Worm (Caenorhabditis elegans) whole organism, L2 larva: ENCODE data around the gene F33E11.3.

Experiments
- C34F6.9 ChIP-seq: fragments of 150-350 bp; optimal IDR thresholded peaks from 2 replicates; lab custom pipeline; 2014; ENCODE audit warnings: missing biosample characterization, missing genetic modification characterization
- F13H6.1 ChIP-seq: sonication (generic microtip); optimal IDR thresholded peaks from 2 replicates; lab custom pipeline; 2016; ENCODE audit warnings: missing genetic modification characterization, missing compliant biosample characterization
- R02D3.7 ChIP-seq: fragments of 150-350 bp; optimal IDR thresholded peaks from 2 replicates; lab custom pipeline; 2014; ENCODE audit warnings: missing biosample characterization, missing genetic modification characterization
- ZK546.5 ChIP-seq: sonication (generic microtip); optimal IDR thresholded peaks from 2 replicates; lab custom pipeline; 2017; ENCODE audit warnings: missing biosample characterization, missing genetic modification characterization
- alr-1 ChIP-seq: fragments of 150-350 bp; optimal IDR thresholded peaks from 2 replicates; lab custom pipeline; 2014; ENCODE audit warnings: missing biosample characterization, missing genetic modification characterization
- aly-2 ChIP-seq: fragments of 150-350 bp; optimal IDR thresholded peaks from 2 replicates; lab custom pipeline; 2014; ENCODE audit warnings: missing biosample characterization, missing genetic modification characterization
- ama-1 ChIP-seq: fragments of 150-350 bp; optimal IDR thresholded peaks from 2 replicates; lab custom pipeline; 2018; ENCODE audit warnings: inconsistent platforms
- blmp-1 ChIP-seq: sonication (generic microtip); optimal IDR thresholded peaks from 2 replicates; lab custom pipeline; 2017; ENCODE audit warnings: missing genetic modification characterization, mild to moderate bottlenecking, missing compliant biosample characterization, antibody characterized with exemption, moderate library complexity; ENCODE audit not compliant: insufficient read depth
- ceh-82 ChIP-seq: fragments of 150-350 bp; optimal IDR thresholded peaks from 2 replicates; lab custom pipeline; 2014; ENCODE audit warnings: missing biosample characterization, missing genetic modification characterization
- dmd-4 ChIP-seq: sonication (generic microtip); optimal IDR thresholded peaks from 2 replicates; lab custom pipeline; 2017; ENCODE audit warnings: missing biosample characterization, missing genetic modification characterization
- egl-27 ChIP-seq: sonication (generic microtip); optimal IDR thresholded peaks from 3 replicates; lab custom pipeline; 2017; ENCODE audit warnings: missing biosample characterization, missing genetic modification reagents, missing genetic modification characterization
- elt-1 ChIP-seq: fragments of 150-350 bp; optimal IDR thresholded peaks from 2 replicates; lab custom pipeline; 2014; ENCODE audit warnings: missing biosample characterization, missing genetic modification characterization
- fos-1 ChIP-seq: fragments of 150-350 bp; optimal IDR thresholded peaks from 2 replicates; lab custom pipeline; 2014; ENCODE audit warnings: missing biosample characterization, missing genetic modification characterization
- lin-11 ChIP-seq: fragments of 150-350 bp; sonication (generic microtip); optimal IDR thresholded peaks from 2 replicates; lab custom pipeline; 2014; ENCODE audit warnings: missing biosample characterization, missing genetic modification characterization, inconsistent platforms, mixed read lengths
- lin-39 ChIP-seq: fragments of 150-350 bp; optimal IDR thresholded peaks from 2 replicates; lab custom pipeline; 2014; ENCODE audit warnings: missing biosample characterization, missing genetic modification reagents, missing genetic modification characterization
- lsy-2 ChIP-seq, 2 experiments: fragments of 150-350 bp in 1 of 2; sonication (generic microtip) in 1 of 2; optimal IDR thresholded peaks; 2 replicates each; lab custom pipeline; 2014 to 2017; ENCODE audit warnings: missing biosample characterization in 2 of 2, missing genetic modification characterization in 2 of 2
- mab-5 ChIP-seq: fragments of 150-350 bp; optimal IDR thresholded peaks from 2 replicates; lab custom pipeline; 2014; ENCODE audit warnings: missing biosample characterization, missing genetic modification characterization
- mbf-1 ChIP-seq: sonication (generic microtip); optimal IDR thresholded peaks from 2 replicates; lab custom pipeline; 2017; ENCODE audit warnings: missing biosample characterization, missing genetic modification characterization
- mdl-1 ChIP-seq, 2 experiments: fragments of 150-350 bp in 1 of 2; sonication (generic microtip) in 1 of 2; optimal IDR thresholded peaks; 2 replicates each; lab custom pipeline; 2017; ENCODE audit warnings: missing biosample characterization in 2 of 2, missing genetic modification characterization in 2 of 2
- nhr-10 ChIP-seq: sonication (generic microtip); optimal IDR thresholded peaks from 2 replicates; lab custom pipeline; 2017; ENCODE audit warnings: missing biosample characterization, missing genetic modification characterization
- nhr-11 ChIP-seq: fragments of 150-350 bp; optimal IDR thresholded peaks from 2 replicates; lab custom pipeline; 2014; ENCODE audit warnings: missing biosample characterization, missing genetic modification characterization
- nhr-12 ChIP-seq: fragments of 150-350 bp; optimal IDR thresholded peaks from 2 replicates; lab custom pipeline; 2014; ENCODE audit warnings: missing biosample characterization, missing genetic modification characterization
- nhr-129 ChIP-seq: fragments of 150-350 bp; optimal IDR thresholded peaks from 2 replicates; lab custom pipeline; 2014; ENCODE audit warnings: missing biosample characterization, missing genetic modification characterization
- nhr-21 ChIP-seq: fragments of 150-350 bp; optimal IDR thresholded peaks from 2 replicates; lab custom pipeline; 2014; ENCODE audit warnings: missing biosample characterization, missing genetic modification characterization
- nhr-237 ChIP-seq: fragments of 150-350 bp; optimal IDR thresholded peaks from 2 replicates; lab custom pipeline; 2014; ENCODE audit warnings: missing biosample characterization, missing genetic modification characterization
- nhr-25 ChIP-seq: fragments of 150-350 bp; sonication (generic microtip); optimal IDR thresholded peaks from 3 replicates; lab custom pipeline; 2014; ENCODE audit warnings: missing biosample characterization, missing genetic modification characterization
- nhr-77 ChIP-seq: fragments of 150-350 bp; optimal IDR thresholded peaks from 2 replicates; lab custom pipeline; 2014; ENCODE audit warnings: missing biosample characterization, missing genetic modification characterization
- peb-1 ChIP-seq: fragments of 150-350 bp; optimal IDR thresholded peaks from 2 replicates; lab custom pipeline; 2014; ENCODE audit warnings: missing biosample characterization, missing genetic modification characterization
- sma-9 ChIP-seq, 2 experiments: fragments of 150-350 bp in 1 of 2; sonication (generic microtip) in 1 of 2; optimal IDR thresholded peaks; 2 replicates each; lab custom pipeline; 2014 to 2016; ENCODE audit warnings: missing genetic modification characterization in 2 of 2, mild to moderate bottlenecking in 1 of 2, missing biosample characterization in 1 of 2, missing compliant biosample characterization in 1 of 2, missing genetic modification reagents in 1 of 2, moderate library complexity in 1 of 2
- snpc-4 ChIP-seq: fragments of 150-350 bp; optimal IDR thresholded peaks from 2 replicates; lab custom pipeline; 2014; ENCODE audit warnings: missing biosample characterization, missing genetic modification characterization
- unc-55 ChIP-seq: fragments of 150-350 bp; sonication (generic microtip); optimal IDR thresholded peaks from 3 replicates; lab custom pipeline; 2014; ENCODE audit warnings: missing biosample characterization, missing genetic modification reagents, missing genetic modification characterization
- unc-62 ChIP-seq: fragments of 150-350 bp; optimal IDR thresholded peaks from 2 replicates; lab custom pipeline; 2014; ENCODE audit warnings: missing biosample characterization, missing genetic modification reagents, missing genetic modification characterization
- zag-1 ChIP-seq: fragments of 150-350 bp; optimal IDR thresholded peaks from 2 replicates; lab custom pipeline; 2014; ENCODE audit warnings: missing biosample characterization, missing genetic modification characterization
- ztf-1 ChIP-seq: fragments of 200-800 bp; sonication (Bioruptor generic); conservative IDR thresholded peaks from 2 replicates; pipeline ENCODE4 v1.3.6; 2022; ENCODE audit warnings: missing genetic modification characterization, missing compliant biosample characterization
- ztf-11 ChIP-seq: sonication (generic microtip); optimal IDR thresholded peaks from 2 replicates; lab custom pipeline; 2017; ENCODE audit warnings: missing biosample characterization, missing genetic modification characterization

Gene F33E11.3

DNA sequence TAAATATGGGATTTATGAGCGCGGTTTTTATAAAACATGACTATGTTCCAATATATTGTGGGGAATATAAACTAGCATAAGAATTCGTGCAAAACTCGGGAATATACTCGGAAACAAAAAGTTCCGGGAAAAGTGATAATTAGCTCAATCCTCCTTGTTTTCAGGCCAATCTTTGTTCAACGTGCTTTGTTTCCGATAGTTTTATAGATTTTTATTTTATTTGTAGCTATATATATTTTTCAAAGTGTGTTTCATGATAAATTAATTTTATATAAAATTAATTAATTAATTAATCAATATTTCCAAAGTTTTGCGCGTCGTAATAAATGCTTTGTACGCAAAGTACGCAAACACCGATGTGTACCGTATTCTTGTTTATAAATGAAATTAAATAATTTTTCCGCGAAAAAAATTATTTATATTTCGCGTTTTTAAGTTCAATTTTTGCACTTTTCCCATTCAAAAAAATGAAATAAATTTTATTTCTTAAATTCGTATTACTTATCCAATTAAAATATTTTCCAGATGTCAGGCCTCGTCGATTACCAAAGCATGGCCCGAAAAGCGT is 7.0 kb downstream of the F33E11.3 start, which contains the start of gene F33E11.2:
F33E11.2 (plus strand) TSS at position 524 of the 568 bp plus-strand sequence.
- TF ChIP-seq unc-62 (GFP tag; lab: Kevin White, UChicago) (no peak), ama-1 (lab: Kevin White, UChicago) (no peak), alr-1 (tag; lab: Kevin White, UChicago) (no peak), ceh-82 (no peak), nhr-21 (tag; lab: Kevin White, UChicago) (no peak), zag-1 (tag; lab: Kevin White, UChicago) (no peak), lin-39 (tag; lab: Kevin White, UChicago) (no peak), unc-55 (GFP tag; lab: Kevin White, UChicago) (no peak), elt-1 (tag; lab: Kevin White, UChicago) (no peak), fos-1 (tag; lab: Kevin White, UChicago) (no peak), ztf-1 (GFP tag; lab: Robert Waterston, UW) (no peak), dmd-4 (tag; lab: Kevin White, UChicago) (no peak), nhr-237 (no peak), blmp-1 (no peak), nhr-25 (tag; lab: Kevin White, UChicago) (no peak), mbf-1 (tag; lab: Kevin White, UChicago) (no peak)

DNA sequence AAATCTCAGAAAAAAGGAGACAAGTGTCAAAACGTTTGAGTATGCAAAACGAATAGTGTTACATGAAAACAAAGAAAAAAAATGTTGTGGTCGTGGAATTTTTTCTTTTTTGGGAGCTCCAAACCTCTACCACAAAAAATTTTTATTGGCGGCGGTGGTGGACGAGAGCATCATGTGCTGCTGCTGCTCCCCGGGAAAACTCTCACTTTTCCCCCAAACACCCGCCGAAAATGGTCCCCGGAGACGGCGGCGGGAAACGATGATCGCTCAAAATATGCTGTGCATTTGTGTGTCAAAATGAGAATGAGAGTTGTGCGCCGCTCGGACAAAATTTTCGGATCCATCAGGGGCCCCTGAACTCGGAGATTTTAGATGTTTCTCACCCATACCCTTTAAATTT is 8.7 kb downstream of the F33E11.3 start:
- TF ChIP-seq nhr-21 (tag; lab: Kevin White, UChicago) (no peak), lin-11 (tag; lab: Kevin White, UChicago) (no peak), blmp-1 (no peak), elt-1 (tag; lab: Kevin White, UChicago) (no peak), nhr-77 (tag; lab: Kevin White, UChicago) (no peak), ztf-11 (tag; lab: Kevin White, UChicago) (no peak), C34F6.9 (tag; lab: Kevin White, UChicago) (no peak), R02D3.7 (tag; lab: Kevin White, UChicago) (no peak), egl-27 (no peak), nhr-25 (tag; lab: Kevin White, UChicago) (no peak), nhr-10 (no peak), aly-2 (tag; lab: Kevin White, UChicago) (no peak), nhr-237 (no peak), nhr-11 (tag; lab: Kevin White, UChicago) (no peak), lsy-2 (tag; optimal IDR thresholded peaks at IDR 0.05; lab: Kevin White, UChicago) (no peak), alr-1 (tag; lab: Kevin White, UChicago) (no peak), nhr-129 (no peak), fos-1 (tag; lab: Kevin White, UChicago) (no peak)

DNA sequence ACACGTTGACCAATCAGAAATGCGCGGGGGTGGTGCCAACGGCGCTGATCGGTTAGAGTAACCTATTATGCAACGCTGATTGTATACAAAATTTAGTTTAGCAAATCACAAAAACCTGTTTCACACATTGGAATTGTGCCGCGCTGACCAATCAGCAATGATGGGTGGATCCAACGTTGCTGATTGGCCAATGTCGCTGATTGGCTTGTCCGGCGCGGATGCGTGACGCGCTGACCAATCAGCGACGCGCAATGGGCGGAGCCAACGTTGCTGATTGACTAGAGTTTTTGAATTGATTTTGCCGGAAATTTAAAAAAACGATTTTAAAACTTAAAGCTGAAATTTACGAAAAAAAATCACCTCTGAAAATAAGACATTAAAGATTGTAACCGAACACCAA is 19.2 kb downstream of the F33E11.3 start:
- TF ChIP-seq nhr-25 (tag; lab: Kevin White, UChicago) (no peak), snpc-4 (no peak), fos-1 (tag; lab: Kevin White, UChicago) (no peak), nhr-21 (tag; lab: Kevin White, UChicago) (no peak), ztf-11 (tag; lab: Kevin White, UChicago) (no peak), mab-5 (tag; lab: Kevin White, UChicago) (no peak), lsy-2 (tag; optimal IDR thresholded peaks at IDR 0.05; lab: Kevin White, UChicago) (no peak), mdl-1 (tag; optimal IDR thresholded peaks at IDR 0.05; lab: Kevin White, UChicago) (no peak), peb-1 (tag; lab: Kevin White, UChicago) (no peak), nhr-12 (no peak), ZK546.5 (tag; lab: Kevin White, UChicago) (no peak), ama-1 (lab: Kevin White, UChicago) (no peak), aly-2 (tag; lab: Kevin White, UChicago) (no peak), alr-1 (tag; lab: Kevin White, UChicago) (no peak), nhr-10 (no peak)

DNA sequence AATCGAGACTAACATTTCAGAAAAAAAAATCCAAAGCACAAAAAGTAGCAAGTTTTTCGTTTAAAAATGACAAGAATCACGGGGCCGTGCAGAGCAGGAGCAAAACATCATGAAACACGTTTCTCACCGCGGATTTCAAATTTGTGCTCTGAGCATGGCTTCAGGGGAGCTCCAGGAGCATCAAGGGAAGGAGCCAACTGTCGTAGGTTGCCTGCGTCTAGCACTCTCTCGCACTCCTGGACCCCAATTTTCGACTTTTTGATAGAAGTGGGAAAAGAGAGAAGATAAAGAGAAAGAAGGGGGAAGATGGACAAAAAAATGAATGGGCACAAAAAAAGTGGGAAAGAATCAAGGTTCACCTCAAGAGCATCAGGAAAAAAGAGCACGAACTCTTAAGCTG is 19.7 kb downstream of the F33E11.3 start:
- TF ChIP-seq sma-9 (GFP tag; optimal IDR thresholded peaks at IDR 0.05; lab: Kevin White, UChicago) (peak; percentile 24), sma-9 (tag; optimal IDR thresholded peaks at IDR 0.05; lab: Kevin White, UChicago) (no peak), F13H6.1 (peak; percentile 58), nhr-129 (peak; percentile 38), lsy-2 (tag; optimal IDR thresholded peaks at IDR 0.05; lab: Kevin White, UChicago) (peak in 1 of 2 experiments; percentile 21), mbf-1 (tag; lab: Kevin White, UChicago) (no peak), alr-1 (tag; lab: Kevin White, UChicago) (no peak)
